Fruit fly (Drosophila melanogaster) whole organism, embryonic: ENCODE data around the gene Rpp30.

Experiments
- Abd-B ChIP-seq: fragments of 200-800 bp; sonication (Bioruptor generic); optimal IDR thresholded peaks from 2 replicates; lab custom pipeline; 2018; ENCODE audit warnings: missing biosample characterization, mild to moderate bottlenecking, missing genetic modification characterization, moderate library complexity
- CG10462 ChIP-seq: fragments of 200-800 bp; sonication (Bioruptor generic); optimal IDR thresholded peaks from 2 replicates; lab custom pipeline; 2016; ENCODE audit warnings: missing biosample characterization, missing genetic modification characterization
- CG10979 ChIP-seq: fragments of 200-800 bp; sonication (Bioruptor generic); optimal IDR thresholded peaks from 2 replicates; lab custom pipeline; 2018; ENCODE audit warnings: missing biosample characterization, mild to moderate bottlenecking, missing genetic modification characterization, moderate library complexity
- CG12769 ChIP-seq: fragments of 200-800 bp; sonication (Bioruptor generic); optimal IDR thresholded peaks from 2 replicates; lab custom pipeline; 2019; ENCODE audit warnings: missing biosample characterization, mild to moderate bottlenecking, missing genetic modification characterization, moderate library complexity
- CG13894 ChIP-seq: fragments of 200-800 bp; sonication (Bioruptor generic); optimal IDR thresholded peaks from 3 replicates; lab custom pipeline; 2018; ENCODE audit warnings: missing biosample characterization, mild to moderate bottlenecking, missing genetic modification characterization, moderate library complexity
- CG1647 ChIP-seq: fragments of 200-800 bp; sonication (Bioruptor generic); optimal IDR thresholded peaks from 3 replicates; lab custom pipeline; 2016; ENCODE audit warnings: missing biosample characterization, missing genetic modification characterization
- CG17328 ChIP-seq: fragments of 200-800 bp; sonication (Bioruptor generic); IDR thresholded peaks from 2 replicates; pipeline ENCODE4 v1.3.6; 2022; ENCODE audit warnings: missing biosample characterization, missing genetic modification characterization
- CG1832 ChIP-seq: fragments of 200-800 bp; sonication (Bioruptor generic); optimal IDR thresholded peaks from 2 replicates; lab custom pipeline; 2017; ENCODE audit warnings: missing biosample characterization, mild to moderate bottlenecking, missing genetic modification characterization, inconsistent platforms
- CG30403 ChIP-seq: fragments of 200-800 bp; sonication (Bioruptor generic); optimal IDR thresholded peaks from 3 replicates; lab custom pipeline; 2016; ENCODE audit warnings: missing biosample characterization, missing genetic modification characterization
- CG31388 ChIP-seq: fragments of 200-800 bp; sonication (Bioruptor generic); optimal IDR thresholded peaks from 2 replicates; lab custom pipeline; 2016; ENCODE audit warnings: missing biosample characterization, missing genetic modification characterization
- CG34422 ChIP-seq: fragments of 200-800 bp; sonication (Bioruptor generic); IDR thresholded peaks from 3 replicates; pipeline ENCODE4 v1.3.6; 2022; ENCODE audit warnings: missing biosample characterization, missing genetic modification characterization
- CG4360 ChIP-seq: fragments of 200-800 bp; sonication (Bioruptor generic); IDR thresholded peaks from 2 replicates; pipeline ENCODE4 v1.3.6; 2022; ENCODE audit warnings: missing biosample characterization, missing genetic modification characterization
- CG43689 ChIP-seq: fragments of 200-800 bp; sonication (Bioruptor generic); IDR thresholded peaks from 2 replicates; pipeline ENCODE4 v1.3.6; 2022; ENCODE audit warnings: missing biosample characterization, missing genetic modification characterization
- CG4424 ChIP-seq: fragments of 200-800 bp; sonication (Bioruptor generic); optimal IDR thresholded peaks from 3 replicates; lab custom pipeline; 2016; ENCODE audit warnings: missing biosample characterization, missing genetic modification characterization
- CG4617 ChIP-seq: fragments of 200-800 bp; sonication (Bioruptor generic); optimal IDR thresholded peaks from 3 replicates; lab custom pipeline; 2016; ENCODE audit warnings: missing biosample characterization, missing genetic modification characterization, borderline replicate concordance
- CG7786 ChIP-seq: fragments of 200-800 bp; sonication (Bioruptor generic); optimal IDR thresholded peaks from 2 replicates; lab custom pipeline; 2016; ENCODE audit warnings: missing biosample characterization, missing genetic modification characterization
- CG8290 ChIP-seq, 3 experiments: fragments of 200-800 bp; sonication (Bioruptor generic); optimal IDR thresholded peaks; 2 replicates each; lab custom pipeline; 2016 to 2019; ENCODE audit warnings: missing biosample characterization in 3 of 3, missing genetic modification characterization in 3 of 3, mild to moderate bottlenecking in 2 of 3, moderate library complexity in 1 of 3
- CG8924 ChIP-seq: fragments of 200-800 bp; optimal IDR thresholded peaks from 3 replicates; lab custom pipeline; 2019; ENCODE audit warnings: missing biosample characterization, mild to moderate bottlenecking, missing genetic modification characterization, moderate library complexity
- CG9727 ChIP-seq: fragments of 200-800 bp; sonication (Bioruptor generic); optimal IDR thresholded peaks from 3 replicates; lab custom pipeline; 2017; ENCODE audit warnings: missing biosample characterization, mild to moderate bottlenecking, missing genetic modification characterization
- Dad ChIP-seq: fragments of 200-800 bp; sonication (Bioruptor generic); optimal IDR thresholded peaks from 3 replicates; lab custom pipeline; 2016; ENCODE audit warnings: missing biosample characterization, missing genetic modification characterization
- Deaf1 ChIP-seq: fragments of 200-800 bp; optimal IDR thresholded peaks from 3 replicates; lab custom pipeline; 2019; ENCODE audit warnings: missing biosample characterization, mild to moderate bottlenecking, missing genetic modification characterization, moderate library complexity
- Elba2 ChIP-seq: fragments of 200-800 bp; sonication (Bioruptor generic); optimal IDR thresholded peaks from 3 replicates; lab custom pipeline; 2016; ENCODE audit warnings: missing biosample characterization, missing genetic modification characterization
- HLH3B ChIP-seq: fragments of 200-800 bp; sonication (Bioruptor generic); IDR thresholded peaks from 2 replicates; pipeline ENCODE4 v1.3.6; 2022; ENCODE audit warnings: missing biosample characterization, missing genetic modification characterization
- Hr78 ChIP-seq, 2 experiments: fragments of 200-800 bp in 1 of 2; fragments of >200 bp in 1 of 2; sonication (Bioruptor generic) in 1 of 2; optimal IDR thresholded peaks; 2 replicates each; lab custom pipeline; 2017 to 2019; ENCODE audit warnings: missing biosample characterization in 2 of 2, missing genetic modification characterization in 2 of 2, mild to moderate bottlenecking in 1 of 2, moderate library complexity in 1 of 2
- Pdp1 ChIP-seq, 2 experiments: fragments of 200-800 bp; sonication (Bioruptor generic); optimal IDR thresholded peaks; 3 replicates each; lab custom pipeline; 2016; ENCODE audit warnings: missing biosample characterization in 2 of 2, missing genetic modification characterization in 2 of 2, mild to moderate bottlenecking in 1 of 2, moderate library complexity in 1 of 2
- Rfx ChIP-seq: fragments of 200-800 bp; sonication (Bioruptor generic); IDR thresholded peaks from 2 replicates; pipeline ENCODE4 v1.3.6; 2022; ENCODE audit warnings: missing biosample characterization, missing genetic modification characterization
- Stat92E ChIP-seq, 3 experiments: fragments of >200 bp in 2 of 3; fragments of 200-800 bp in 1 of 3; sonication (Bioruptor generic) in 1 of 3; optimal IDR thresholded peaks; 2 replicates each; lab custom pipeline; 2017 to 2019; ENCODE audit warnings: missing biosample characterization in 3 of 3, missing genetic modification characterization in 3 of 3, mild to moderate bottlenecking in 1 of 3, moderate library complexity in 1 of 3
- Usf ChIP-seq: fragments of 200-800 bp; sonication (Bioruptor generic); optimal IDR thresholded peaks from 2 replicates; lab custom pipeline; 2017; ENCODE audit warnings: missing genotype, missing biosample characterization, missing genetic modification characterization
- al ChIP-seq: fragments of 200-800 bp; sonication (Bioruptor generic); IDR thresholded peaks from 2 replicates; pipeline ENCODE4 v1.3.6; 2022; ENCODE audit warnings: missing biosample characterization, missing genetic modification characterization
- ap ChIP-seq: fragments of 200-800 bp; sonication (Bioruptor generic); IDR thresholded peaks from 2 replicates; pipeline ENCODE4 v1.3.6; 2022; ENCODE audit warnings: missing biosample characterization, missing genetic modification characterization
- cato ChIP-seq: fragments of 200-800 bp; sonication (Bioruptor generic); optimal IDR thresholded peaks from 2 replicates; lab custom pipeline; 2016; ENCODE audit warnings: missing biosample characterization, missing genetic modification characterization, borderline replicate concordance
- crol ChIP-seq: fragments of 200-800 bp; sonication (Bioruptor generic); IDR thresholded peaks from 2 replicates; pipeline ENCODE4 v1.3.6; 2022; ENCODE audit warnings: missing biosample characterization, missing genetic modification characterization
- disco-r ChIP-seq: fragments of 200-800 bp; sonication (Bioruptor generic); optimal IDR thresholded peaks from 2 replicates; lab custom pipeline; 2016; ENCODE audit warnings: missing biosample characterization, missing genetic modification characterization
- dmrt11E ChIP-seq: fragments of 200-800 bp; sonication (Bioruptor generic); optimal IDR thresholded peaks from 3 replicates; lab custom pipeline; 2018; ENCODE audit warnings: missing biosample characterization, mild to moderate bottlenecking, missing genetic modification characterization, moderate library complexity
- dpn ChIP-seq, 2 experiments: fragments of 200-800 bp; sonication (Bioruptor generic); optimal IDR thresholded peaks; 3 replicates each; lab custom pipeline; 2016; ENCODE audit warnings: missing biosample characterization in 2 of 2, missing genetic modification characterization in 2 of 2
- esg ChIP-seq: fragments of 200-800 bp; sonication (Bioruptor generic); conservative IDR thresholded peaks from 2 replicates; pipeline ENCODE4 v1.3.6; 2022; ENCODE audit warnings: missing biosample characterization, missing genetic modification characterization
- exex ChIP-seq: fragments of 200-800 bp; sonication (Bioruptor generic); optimal IDR thresholded peaks from 4 replicates; lab custom pipeline; 2018; ENCODE audit warnings: missing biosample characterization, mild to moderate bottlenecking, missing genetic modification characterization, moderate library complexity
- eyg ChIP-seq: fragments of 200-800 bp; sonication (Bioruptor generic); optimal IDR thresholded peaks from 3 replicates; lab custom pipeline; 2016; ENCODE audit warnings: missing biosample characterization, missing genetic modification characterization
- ftz-f1 ChIP-seq: fragments of 200-800 bp; sonication (Bioruptor generic); optimal IDR thresholded peaks from 2 replicates; lab custom pipeline; 2016; ENCODE audit warnings: missing biosample characterization, missing genetic modification characterization
- gro ChIP-seq: fragments of 200-800 bp; sonication (Bioruptor generic); optimal IDR thresholded peaks from 2 replicates; lab custom pipeline; 2016; ENCODE audit warnings: missing biosample characterization, missing genetic modification characterization
- luna ChIP-seq: fragments of 200-800 bp; sonication (Bioruptor generic); optimal IDR thresholded peaks from 2 replicates; lab custom pipeline; 2016; ENCODE audit warnings: missing biosample characterization, missing genetic modification characterization
- nom ChIP-seq: fragments of 200-800 bp; sonication (Bioruptor generic); optimal IDR thresholded peaks from 2 replicates; lab custom pipeline; 2017; ENCODE audit warnings: missing biosample characterization, missing genetic modification characterization, mild to moderate bottlenecking, moderate library complexity, missing genetic modification reagents
- p53 ChIP-seq: fragments of 200-800 bp; sonication (Bioruptor generic); optimal IDR thresholded peaks from 2 replicates; lab custom pipeline; 2016; ENCODE audit warnings: missing biosample characterization, missing genetic modification characterization
- pfk ChIP-seq: fragments of 200-800 bp; sonication (Bioruptor generic); optimal IDR thresholded peaks from 2 replicates; lab custom pipeline; 2018; ENCODE audit warnings: missing biosample characterization, mild to moderate bottlenecking, missing genetic modification characterization, moderate library complexity
- schlank ChIP-seq: fragments of 200-800 bp; sonication (Bioruptor generic); optimal IDR thresholded peaks from 2 replicates; lab custom pipeline; 2018; ENCODE audit warnings: missing biosample characterization, mild to moderate bottlenecking, missing genetic modification characterization
- scrt ChIP-seq: fragments of 200-800 bp; sonication (Bioruptor generic); optimal IDR thresholded peaks from 2 replicates; lab custom pipeline; 2018; ENCODE audit warnings: missing biosample characterization, mild to moderate bottlenecking, missing genetic modification characterization, moderate library complexity
- stwl ChIP-seq: fragments of 200-800 bp; sonication (Bioruptor generic); optimal IDR thresholded peaks from 3 replicates; lab custom pipeline; 2018; ENCODE audit warnings: missing biosample characterization, mild to moderate bottlenecking, missing genetic modification characterization, moderate library complexity
- sug ChIP-seq: fragments of 200-800 bp; optimal IDR thresholded peaks from 2 replicates; lab custom pipeline; 2019; ENCODE audit warnings: missing biosample characterization, mild to moderate bottlenecking, missing genetic modification characterization, moderate library complexity
- usp ChIP-seq: fragments of >200 bp; optimal IDR thresholded peaks from 2 replicates; lab custom pipeline; 2017; ENCODE audit warnings: missing biosample characterization, missing genetic modification characterization
- zfh1 ChIP-seq: fragments of 200-800 bp; sonication (Bioruptor generic); IDR thresholded peaks from 3 replicates; pipeline ENCODE4 v1.3.6; 2022; ENCODE audit warnings: missing biosample characterization, missing genetic modification characterization

The Rpp30 gene

DNA sequence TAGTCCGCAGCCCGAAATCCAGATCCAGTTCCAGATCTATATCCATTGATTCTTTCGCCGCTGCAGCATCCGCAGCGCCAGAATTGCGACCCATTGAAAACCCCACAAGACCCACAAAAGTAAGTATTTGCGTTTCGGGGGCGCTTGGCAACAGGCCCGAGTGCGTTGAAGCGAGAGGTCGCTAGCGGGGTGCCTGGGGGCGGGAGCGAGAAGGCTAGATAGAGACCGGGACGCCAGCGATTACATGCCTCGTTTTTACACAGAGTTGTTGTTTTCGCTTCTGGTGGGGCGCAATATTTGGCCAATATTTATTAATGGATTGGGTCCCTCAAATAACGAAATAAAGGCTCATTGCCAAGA is 46.1 kb upstream of the Rpp30 start (continued):
- TF ChIP-seq CG34422 (peak; percentile 54; the same call in 1 of the 3 replicates), dmrt11E (tag; lab: Kevin White, UChicago) (no peak), stwl (no peak), HLH3B (GFP tag; lab: Robert Waterston, UW) (no peak), Pdp1 (GFP tag; optimal IDR thresholded peaks at IDR 0.05; lab: Kevin White, UChicago) (peak in 1 of 2 experiments; percentile 33), eyg (GFP tag; lab: Kevin White, UChicago) (no peak), CG10462 (GFP tag; lab: Kevin White, UChicago) (no peak), dpn (GFP tag; optimal IDR thresholded peaks at IDR 0.05; lab: Kevin White, UChicago) (no peak), CG4617 (GFP tag; lab: Kevin White, UChicago) (no peak), gro (GFP tag; lab: Kevin White, UChicago) (no peak), CG4360 (GFP tag; lab: Robert Waterston, UW) (no peak), Deaf1 (tag; lab: Kevin White, UChicago) (peak; percentile 79), Abd-B (no peak), luna (no peak), cato (no peak), crol (GFP tag; lab: Robert Waterston, UW) (0 out of 2 replicates have a peak, but pooled peaks have one; percentile 52), CG43689 (no peak), CG30403 (GFP tag; lab: Kevin White, UChicago) (no peak), ap (GFP tag; lab: Robert Waterston, UW) (no peak), p53 (no peak), CG31388 (no peak), CG13894 (tag; lab: Kevin White, UChicago) (peak; percentile 65), pfk (peak; percentile 9), zfh1 (GFP tag; lab: Robert Waterston, UW) (peak; percentile 54; the same call in 1 of the 3 replicates), exex (tag; lab: Kevin White, UChicago) (peak; percentile 1), CG12769 (tag; lab: Kevin White, UChicago) (peak; percentile 50), Hr78 (GFP tag; optimal IDR thresholded peaks at IDR 0.05; lab: Kevin White, UChicago) (no peak), Usf (GFP tag; lab: Kevin White, UChicago) (no peak), nom (peak; percentile 35), CG8924 (tag; lab: Kevin White, UChicago) (no peak), CG8290 (GFP tag; optimal IDR thresholded peaks at IDR 0.05; lab: Kevin White, UChicago) (no peak), CG8290 (tag; optimal IDR thresholded peaks at IDR 0.05; lab: Kevin White, UChicago) (peak in 1 of 2 experiments; percentile 48), schlank (tag; lab: Kevin White, UChicago) (no peak), CG9727 (peak; percentile 86), CG4424 (GFP tag; lab: Kevin White, UChicago) (no peak), disco-r (GFP tag; lab: Kevin White, UChicago) (no peak), ftz-f1 (peak; percentile 31), CG10979 (tag; lab: Kevin White, UChicago) (no peak), usp (no peak), CG7786 (GFP tag; lab: Kevin White, UChicago) (no peak), sug (tag; lab: Kevin White, UChicago) (peak; percentile 81), al (no peak), CG17328 (GFP tag; lab: Robert Waterston, UW) (no peak), CG1832 (GFP tag; lab: Kevin White, UChicago) (peak; percentile 91), scrt (GFP tag; lab: Kevin White, UChicago) (peak; percentile 3), esg (GFP tag; lab: Robert Waterston, UW) (no peak), Dad (GFP tag; lab: Kevin White, UChicago) (no peak), Elba2 (GFP tag; lab: Kevin White, UChicago) (no peak), Rfx (GFP tag; lab: Robert Waterston, UW) (peak; percentile 39; the same call in 1 of the 2 replicates), CG1647 (GFP tag; lab: Kevin White, UChicago) (no peak), Stat92E (GFP tag; optimal IDR thresholded peaks at IDR 0.05; lab: Kevin White, UChicago) (no peak)
